Worm (Caenorhabditis elegans): ENCODE measurements around the gene C45G9.9.
"Not testable (repeated sequence)": the region's sequence is repeated elsewhere in the genome, so short reads cannot be mapped to it uniquely, and the experiment has no call there.

Gene C45G9.9

ce11 chrIII:5071509-5071908, 15.9 kb upstream of the C45G9.9 start, which contains the start of gene C45G9.12:
C45G9.12 (minus strand) TSS chrIII:5071609.
- TF ChIP-seq ztf-4 (tag; optimal IDR thresholded peaks at IDR 0.05) = no peak
- no peak for TF ChIP-seq nhr-237 (tag; optimal IDR thresholded peaks at IDR 0.05)
- TF ChIP-seq egl-27 (tag; optimal IDR thresholded peaks at IDR 0.05) = no peak
- no peak for TF ChIP-seq snpc-4 (tag; optimal IDR thresholded peaks at IDR 0.05)
- no peak for TF ChIP-seq ama-1 (optimal IDR thresholded peaks at IDR 0.05)
- no peak for TF ChIP-seq ceh-16 (tag; optimal IDR thresholded peaks at IDR 0.05)
- TF ChIP-seq nhr-10 (tag; optimal IDR thresholded peaks at IDR 0.05) = no peak
- TF ChIP-seq lsy-2 (tag; optimal IDR thresholded peaks at IDR 0.05) = no peak
- TF ChIP-seq gmeb-1 (tag; optimal IDR thresholded peaks at IDR 0.05) = no peak
- TF ChIP-seq C34F6.9 (tag; optimal IDR thresholded peaks at IDR 0.05) = no peak
- TF ChIP-seq lin-39 (tag; optimal IDR thresholded peaks at IDR 0.05) = no peak
- TF ChIP-seq zag-1 (tag; optimal IDR thresholded peaks at IDR 0.05) = no peak
- no peak for TF ChIP-seq nhr-6 (tag; optimal IDR thresholded peaks at IDR 0.05)
- TF ChIP-seq mdl-1 (tag; optimal IDR thresholded peaks at IDR 0.05) = no peak

- TF ChIP-seq elt-1 (tag; optimal IDR thresholded peaks at IDR 0.05) (no peak), egl-27 (tag; optimal IDR thresholded peaks at IDR 0.05) (no peak), R02D3.7 (tag; optimal IDR thresholded peaks at IDR 0.05) (peak; percentile 11), Y55F3AM.14 (GFP tag; optimal IDR thresholded peaks at IDR 0.05) (no peak), nhr-25 (tag; optimal IDR thresholded peaks at IDR 0.05) (no peak), nhr-12 (tag; optimal IDR thresholded peaks at IDR 0.05) (no peak), ztf-4 (tag; optimal IDR thresholded peaks at IDR 0.05) (peak; percentile 43), lin-11 (tag; optimal IDR thresholded peaks at IDR 0.05) (peak; percentile 11), C34F6.9 (tag; optimal IDR thresholded peaks at IDR 0.05) (peak; percentile 75), mab-5 (tag; optimal IDR thresholded peaks at IDR 0.05) (peak; percentile 52), dmd-4 (tag; optimal IDR thresholded peaks at IDR 0.05) (no peak), ztf-1 (GFP tag; conservative IDR thresholded peaks at IDR 0.05) (no peak), crh-2 (tag; optimal IDR thresholded peaks at IDR 0.05) (peak; percentile 43), sma-3 (GFP tag; optimal IDR thresholded peaks at IDR 0.05) (peak; percentile 83), nhr-6 (tag; optimal IDR thresholded peaks at IDR 0.05) (peak; percentile 52), aly-2 (tag; optimal IDR thresholded peaks at IDR 0.05) (no peak), unc-55 (GFP tag; optimal IDR thresholded peaks at IDR 0.05) (peak; percentile 81), sem-4 (tag; optimal IDR thresholded peaks at IDR 0.05) (no peak), lin-39 (tag; optimal IDR thresholded peaks at IDR 0.05) (no peak), nhr-237 (tag; optimal IDR thresholded peaks at IDR 0.05) (no peak), nhr-129 (tag; optimal IDR thresholded peaks at IDR 0.05) (peak; percentile 20), snpc-4 (tag; optimal IDR thresholded peaks at IDR 0.05) (peak; percentile 42), ceh-16 (tag; optimal IDR thresholded peaks at IDR 0.05) (no peak), lsy-2 (tag; optimal IDR thresholded peaks at IDR 0.05) (peak; percentile 71 to 85), sma-9 (GFP tag; optimal IDR thresholded peaks at IDR 0.05) (peak; percentile 88), sma-9 (tag; optimal IDR thresholded peaks at IDR 0.05) (no peak), mbf-1 (tag; optimal IDR thresholded peaks at IDR 0.05) (no peak), F13H6.1 (tag; optimal IDR thresholded peaks at IDR 0.05) (peak; percentile 73), gmeb-1 (tag; optimal IDR thresholded peaks at IDR 0.05) (peak; percentile 94), nhr-77 (tag; optimal IDR thresholded peaks at IDR 0.05) (no peak), mdl-1 (tag; optimal IDR thresholded peaks at IDR 0.05) (no peak), lin-13 (GFP tag; optimal IDR thresholded peaks at IDR 0.05) (peak; percentile 74)
Measured at ce11 chrIII:5068675-5069233, 13.1 kb upstream of the C45G9.9 start, which contains the start of the genes C45G9.11 and C45G9.2. C45G9.11 (minus strand) TSS chrIII:5068725. C45G9.2 (plus strand) TSS chrIII:5069066.

- TF ChIP-seq mdl-1, crh-2, lin-39 (tag; optimal IDR thresholded peaks at IDR 0.05): not testable (repeated sequence)
Measured at ce11 chrIII:5062406-5062805, 6.8 kb upstream of the C45G9.9 start, which contains the start of gene C45G9.4. C45G9.4 (plus strand) TSS chrIII:5062706.

- no peak for TF ChIP-seq fos-1 (tag; optimal IDR thresholded peaks at IDR 0.05)
- TF ChIP-seq ztf-4 (tag; optimal IDR thresholded peaks at IDR 0.05) = no peak
- no peak for TF ChIP-seq sma-3 (GFP tag; optimal IDR thresholded peaks at IDR 0.05)
- TF ChIP-seq nhr-77 (tag; optimal IDR thresholded peaks at IDR 0.05) = no peak
- TF ChIP-seq nhr-11 (tag; optimal IDR thresholded peaks at IDR 0.05) = no peak
- TF ChIP-seq zag-1 (tag; optimal IDR thresholded peaks at IDR 0.05) = no peak
- TF ChIP-seq C34F6.9 (tag; optimal IDR thresholded peaks at IDR 0.05) = no peak
- no peak for TF ChIP-seq nhr-23 (tag; optimal IDR thresholded peaks at IDR 0.05)
- TF ChIP-seq snpc-4 (tag; optimal IDR thresholded peaks at IDR 0.05) = no peak
- TF ChIP-seq sma-9 (GFP tag; optimal IDR thresholded peaks at IDR 0.05) = no peak
- no peak for TF ChIP-seq sma-9 (tag; optimal IDR thresholded peaks at IDR 0.05)
- no peak for TF ChIP-seq unc-55 (GFP tag; optimal IDR thresholded peaks at IDR 0.05)
- TF ChIP-seq ceh-82 (tag; optimal IDR thresholded peaks at IDR 0.05) = no peak
- no peak for TF ChIP-seq ama-1 (optimal IDR thresholded peaks at IDR 0.05)
- TF ChIP-seq egl-27 (tag; optimal IDR thresholded peaks at IDR 0.05) = no peak
- no peak for TF ChIP-seq lsy-2 (tag; optimal IDR thresholded peaks at IDR 0.05)
- no peak for TF ChIP-seq dmd-4 (tag; optimal IDR thresholded peaks at IDR 0.05)
Measured at ce11 chrIII:5061798-5062197, 6.2 kb upstream of the C45G9.9 start, which contains the start of gene C45G9.10. C45G9.10 (minus strand) TSS chrIII:5061898.

Data from whole organism, L2 larva.